Fruit fly (Drosophila melanogaster) whole organism, embryonic: ENCODE results near the gene mRpS30.

ENCODE experiments used
- B-H2 ChIP-seq: fragments of 200-800 bp; sonication (Bioruptor generic); optimal IDR thresholded peaks from 2 replicates; lab custom pipeline; 2018; ENCODE audit warnings: missing biosample characterization, mild to moderate bottlenecking, missing genetic modification characterization
- Blimp-1 ChIP-seq: fragments of 200-800 bp; sonication (Bioruptor generic); optimal IDR thresholded peaks from 3 replicates; lab custom pipeline; 2018; ENCODE audit warnings: missing biosample characterization, missing genetic modification characterization, mild to moderate bottlenecking, moderate library complexity, missing genetic modification reagents
- BtbVII ChIP-seq: fragments of 200-800 bp; sonication (Bioruptor generic); optimal IDR thresholded peaks from 3 replicates; lab custom pipeline; 2017; ENCODE audit warnings: missing biosample characterization, mild to moderate bottlenecking, missing genetic modification characterization
- CG10147 ChIP-seq: fragments of 200-800 bp; sonication (Bioruptor generic); optimal IDR thresholded peaks from 2 replicates; lab custom pipeline; 2019; ENCODE audit warnings: missing biosample characterization, mild to moderate bottlenecking, missing genetic modification characterization, moderate library complexity
- CG10209 ChIP-seq: fragments of 200-800 bp; sonication (Bioruptor generic); optimal IDR thresholded peaks from 3 replicates; lab custom pipeline; 2017; ENCODE audit warnings: missing biosample characterization, mild to moderate bottlenecking, missing genetic modification characterization, missing genetic modification reagents
- CG14860 ChIP-seq: fragments of 200-800 bp; sonication (Bioruptor generic); IDR thresholded peaks from 3 replicates; pipeline ENCODE4 v1.3.6; 2022; ENCODE audit warnings: missing biosample characterization, missing genetic modification characterization; ENCODE audit not compliant: partially characterized antibody
- CG1792 ChIP-seq: fragments of 200-800 bp; sonication (Bioruptor generic); optimal IDR thresholded peaks from 2 replicates; lab custom pipeline; 2016; ENCODE audit warnings: missing biosample characterization, missing genetic modification characterization
- CG18011 ChIP-seq: fragments of 200-800 bp; sonication (Bioruptor generic); optimal IDR thresholded peaks from 2 replicates; lab custom pipeline; 2017; ENCODE audit warnings: missing biosample characterization, missing genetic modification characterization, mild to moderate bottlenecking, moderate library complexity, missing genotype
- CG2120 ChIP-seq: fragments of 200-800 bp; sonication (Bioruptor generic); optimal IDR thresholded peaks from 3 replicates; lab custom pipeline; 2016; ENCODE audit warnings: missing biosample characterization, missing genetic modification characterization
- CG2129 ChIP-seq: fragments of 200-800 bp; sonication (Bioruptor generic); IDR thresholded peaks from 2 replicates; pipeline ENCODE4 v1.3.6; 2022; ENCODE audit warnings: missing biosample characterization, missing genetic modification characterization; ENCODE audit not compliant: partially characterized antibody
- CG2712 ChIP-seq: fragments of 200-800 bp; optimal IDR thresholded peaks from 3 replicates; lab custom pipeline; 2019; ENCODE audit warnings: missing biosample characterization, mild to moderate bottlenecking, missing genetic modification characterization, moderate library complexity
- CG31224 ChIP-seq: fragments of 200-800 bp; sonication (Bioruptor generic); IDR thresholded peaks from 2 replicates; pipeline ENCODE4 v1.3.6; 2022; ENCODE audit warnings: missing biosample characterization, missing genetic modification characterization
- CG33213 ChIP-seq: fragments of 200-800 bp; sonication (Bioruptor generic); optimal IDR thresholded peaks from 3 replicates; lab custom pipeline; 2016; ENCODE audit warnings: missing biosample characterization, missing genetic modification characterization
- CG4282 ChIP-seq: fragments of 200-800 bp; sonication (Bioruptor generic); optimal IDR thresholded peaks from 2 replicates; lab custom pipeline; 2016; ENCODE audit warnings: missing biosample characterization, missing genetic modification characterization
- CG4360 ChIP-seq: fragments of 200-800 bp; sonication (Bioruptor generic); IDR thresholded peaks from 2 replicates; pipeline ENCODE4 v1.3.6; 2022; ENCODE audit warnings: missing biosample characterization, missing genetic modification characterization
- CG43689 ChIP-seq: fragments of 200-800 bp; sonication (Bioruptor generic); IDR thresholded peaks from 2 replicates; pipeline ENCODE4 v1.3.6; 2022; ENCODE audit warnings: missing biosample characterization, missing genetic modification characterization
- CG4854 ChIP-seq: fragments of 200-800 bp; sonication (Bioruptor generic); optimal IDR thresholded peaks from 2 replicates; lab custom pipeline; 2016; ENCODE audit warnings: missing biosample characterization, missing genetic modification characterization, inconsistent platforms
- CG6683 ChIP-seq: fragments of 200-800 bp; sonication (Bioruptor generic); optimal IDR thresholded peaks from 2 replicates; lab custom pipeline; 2017; ENCODE audit warnings: missing biosample characterization, mild to moderate bottlenecking, missing genetic modification characterization, missing genetic modification reagents
- CG7963 ChIP-seq: fragments of 200-800 bp; sonication (Bioruptor generic); IDR thresholded peaks from 3 replicates; pipeline ENCODE4 v1.3.6; 2022; ENCODE audit warnings: missing biosample characterization, missing genetic modification characterization; ENCODE audit not compliant: partially characterized antibody
- Camta ChIP-seq: fragments of 200-800 bp; sonication (Bioruptor generic); optimal IDR thresholded peaks from 2 replicates; lab custom pipeline; 2016; ENCODE audit warnings: missing biosample characterization, missing genetic modification characterization
- Dll ChIP-seq: fragments of 200-800 bp; sonication (Bioruptor generic); IDR thresholded peaks from 4 replicates; pipeline ENCODE4 v1.3.6; 2022; ENCODE audit warnings: missing biosample characterization, missing genetic modification characterization; ENCODE audit not compliant: partially characterized antibody
- Drgx ChIP-seq: fragments of 200-800 bp; sonication (Bioruptor generic); IDR thresholded peaks from 2 replicates; pipeline ENCODE4 v1.3.6; 2022; ENCODE audit warnings: missing biosample characterization, missing genetic modification characterization
- HLH54F ChIP-seq: fragments of 200-800 bp; sonication (Bioruptor generic); optimal IDR thresholded peaks from 3 replicates; lab custom pipeline; 2016; ENCODE audit warnings: missing biosample characterization, missing genetic modification characterization
- Hey ChIP-seq: fragments of 200-800 bp; sonication (Bioruptor generic); optimal IDR thresholded peaks from 3 replicates; lab custom pipeline; 2018; ENCODE audit warnings: missing biosample characterization, mild to moderate bottlenecking, missing genetic modification characterization
- NC2β ChIP-seq: fragments of 200-800 bp; sonication (Bioruptor generic); optimal IDR thresholded peaks from 2 replicates; lab custom pipeline; 2016; ENCODE audit warnings: missing biosample characterization, missing genetic modification characterization
- Ptx1 ChIP-seq: fragments of 200-800 bp; sonication (Bioruptor generic); IDR thresholded peaks from 2 replicates; pipeline ENCODE4 v1.3.6; 2022; ENCODE audit warnings: missing biosample characterization, missing genetic modification characterization
- Sry-δ ChIP-seq: fragments of 200-800 bp; sonication (Bioruptor generic); optimal IDR thresholded peaks from 2 replicates; lab custom pipeline; 2016; ENCODE audit warnings: missing biosample characterization, missing genetic modification characterization
- Tbp ChIP-seq: fragments of >200 bp; optimal IDR thresholded peaks from 2 replicates; lab custom pipeline; 2018; ENCODE audit warnings: missing biosample characterization, missing genetic modification characterization
- YL-1 ChIP-seq: fragments of 200-800 bp; sonication (Bioruptor generic); optimal IDR thresholded peaks from 3 replicates; lab custom pipeline; 2017; ENCODE audit warnings: missing biosample characterization, mild to moderate bottlenecking, missing genetic modification characterization
- caup ChIP-seq: fragments of 200-800 bp; sonication (Bioruptor generic); optimal IDR thresholded peaks from 3 replicates; lab custom pipeline; 2017; ENCODE audit warnings: missing biosample characterization, mild to moderate bottlenecking, missing genetic modification characterization, moderate library complexity; ENCODE audit not compliant: severe bottlenecking
- chinmo ChIP-seq: fragments of 200-800 bp; sonication (Bioruptor generic); IDR thresholded peaks from 4 replicates; pipeline ENCODE4 v1.3.6; 2022; ENCODE audit warnings: missing biosample characterization, missing genetic modification characterization; ENCODE audit not compliant: partially characterized antibody
- crp ChIP-seq, 2 experiments: fragments of 200-800 bp; sonication (Bioruptor generic); optimal IDR thresholded peaks; 2 replicates in 1 of 2; 3 replicates in 1 of 2; lab custom pipeline; 2017; ENCODE audit warnings: missing biosample characterization in 2 of 2, missing genetic modification characterization in 2 of 2, mild to moderate bottlenecking in 1 of 2, moderate library complexity in 1 of 2
- cwo ChIP-seq: fragments of 200-800 bp; sonication (Bioruptor generic); optimal IDR thresholded peaks from 3 replicates; lab custom pipeline; 2017; ENCODE audit warnings: missing biosample characterization, missing genetic modification characterization, mild to moderate bottlenecking, moderate library complexity, missing genetic modification reagents
- insv ChIP-seq, 2 experiments: fragments of 200-800 bp; sonication (Bioruptor generic); optimal IDR thresholded peaks; 3 replicates each; lab custom pipeline; 2016 to 2018; ENCODE audit warnings: missing biosample characterization in 2 of 2, missing genetic modification characterization in 2 of 2
- knrl ChIP-seq: fragments of 200-800 bp; sonication (Bioruptor generic); IDR thresholded peaks from 3 replicates; pipeline ENCODE4 v1.3.6; 2022; ENCODE audit warnings: missing biosample characterization, missing genetic modification characterization; ENCODE audit not compliant: partially characterized antibody
- lmd ChIP-seq: fragments of 200-800 bp; sonication (Bioruptor generic); IDR thresholded peaks from 2 replicates; pipeline ENCODE4 v1.3.6; 2022; ENCODE audit warnings: missing biosample characterization, missing genetic modification characterization
- nau ChIP-seq: fragments of 200-800 bp; sonication (Bioruptor generic); optimal IDR thresholded peaks from 3 replicates; lab custom pipeline; 2017; ENCODE audit warnings: missing biosample characterization, mild to moderate bottlenecking, missing genetic modification characterization, missing genetic modification reagents
- pzg ChIP-seq: fragments of 200-800 bp; sonication (Bioruptor generic); optimal IDR thresholded peaks from 3 replicates; lab custom pipeline; 2018; ENCODE audit warnings: missing biosample characterization, mild to moderate bottlenecking, missing genetic modification characterization, moderate library complexity
- sc ChIP-seq, 3 experiments: fragments of >200 bp in 2 of 3; fragments of 200-800 bp in 1 of 3; sonication (Bioruptor generic) in 1 of 3; optimal IDR thresholded peaks; 2 replicates in 2 of 3; 3 replicates in 1 of 3; lab custom pipeline; 2017; ENCODE audit warnings: mild to moderate bottlenecking in 1 of 3, missing biosample characterization in 1 of 3, missing genetic modification characterization in 1 of 3, missing genetic modification reagents in 1 of 3
- slou ChIP-seq: fragments of 200-800 bp; sonication (Bioruptor generic); optimal IDR thresholded peaks from 3 replicates; lab custom pipeline; 2016; ENCODE audit warnings: missing biosample characterization, missing genetic modification characterization
- sqz ChIP-seq: fragments of 200-800 bp; sonication (Bioruptor generic); optimal IDR thresholded peaks from 3 replicates; lab custom pipeline; 2018; ENCODE audit warnings: missing biosample characterization, mild to moderate bottlenecking, missing genetic modification characterization
- stwl ChIP-seq: fragments of 200-800 bp; sonication (Bioruptor generic); optimal IDR thresholded peaks from 3 replicates; lab custom pipeline; 2018; ENCODE audit warnings: missing biosample characterization, mild to moderate bottlenecking, missing genetic modification characterization, moderate library complexity
- toy ChIP-seq: fragments of 200-800 bp; sonication (Bioruptor generic); IDR thresholded peaks from 2 replicates; pipeline ENCODE4 v1.3.6; 2022; ENCODE audit warnings: missing biosample characterization, missing genetic modification characterization
- unpg ChIP-seq: fragments of 200-800 bp; sonication (Bioruptor generic); optimal IDR thresholded peaks from 3 replicates; lab custom pipeline; 2018; ENCODE audit warnings: missing biosample characterization, mild to moderate bottlenecking, missing genetic modification characterization, moderate library complexity
- usp ChIP-seq: fragments of >200 bp; optimal IDR thresholded peaks from 2 replicates; lab custom pipeline; 2017; ENCODE audit warnings: missing biosample characterization, missing genetic modification characterization
- zen2 ChIP-seq: fragments of 200-800 bp; sonication (Bioruptor generic); IDR thresholded peaks from 3 replicates; pipeline ENCODE4 v1.3.6; 2022; ENCODE audit warnings: missing biosample characterization, missing genetic modification characterization; ENCODE audit not compliant: partially characterized antibody
- zf30C ChIP-seq: fragments of 200-800 bp; sonication (Bioruptor generic); optimal IDR thresholded peaks from 3 replicates; lab custom pipeline; 2018; ENCODE audit warnings: missing biosample characterization, mild to moderate bottlenecking, missing genetic modification characterization

mRpS30 gene

dm6 chrX:15745905-15746681 is 39.8 kb upstream of the mRpS30 start, which contains the start of the genes CG8944 and CCT6 (continued):
- TF ChIP-seq Dll (GFP tag; lab: Robert Waterston, UW), result peak; percentile 52; the same call in 1 of the 4 replicates
- TF ChIP-seq Hey (tag; lab: Kevin White, UChicago), result no peak
- no peak for TF ChIP-seq CG18011 (GFP tag; lab: Kevin White, UChicago)
- TF ChIP-seq YL-1, result no peak
- no peak for TF ChIP-seq CG14860 (GFP tag; lab: Robert Waterston, UW)
- no peak for TF ChIP-seq stwl
- no peak for TF ChIP-seq NC2β (GFP tag; lab: Kevin White, UChicago)
- no peak for TF ChIP-seq CG10147 (GFP tag; lab: Kevin White, UChicago)
- TF ChIP-seq Ptx1, result 0 out of 2 replicates have a peak, but pooled peaks have one; percentile 18
- peak in 1 of 2 experiments; percentile 93 for TF ChIP-seq insv (GFP tag; optimal IDR thresholded peaks at IDR 0.05; lab: Kevin White, UChicago)
- TF ChIP-seq BtbVII (GFP tag; lab: Kevin White, UChicago), result no peak
- TF ChIP-seq CG4360 (GFP tag; lab: Robert Waterston, UW), result no peak
- no peak for TF ChIP-seq CG33213 (GFP tag; lab: Kevin White, UChicago)
- TF ChIP-seq B-H2 (GFP tag; lab: Kevin White, UChicago), result no peak
- no peak for TF ChIP-seq CG4282 (GFP tag; lab: Kevin White, UChicago)
- TF ChIP-seq sc (optimal IDR thresholded peaks at IDR 0.05; lab: Kevin White, UChicago), result no peak
- no peak for TF ChIP-seq sc (GFP tag; optimal IDR thresholded peaks at IDR 0.05; lab: Kevin White, UChicago)
- peak; percentile 20 for TF ChIP-seq pzg (GFP tag; lab: Kevin White, UChicago)
- peak; percentile 32 for TF ChIP-seq CG2712
- no peak for TF ChIP-seq zen2 (GFP tag; lab: Robert Waterston, UW)
- TF ChIP-seq sqz, result no peak
- TF ChIP-seq cwo (GFP tag; lab: Kevin White, UChicago), result no peak
- TF ChIP-seq nau, result no peak
- no peak for TF ChIP-seq usp (GFP tag; lab: Kevin White, UChicago)
- no peak for TF ChIP-seq CG43689 (GFP tag; lab: Robert Waterston, UW)
- TF ChIP-seq CG31224, result no peak
- TF ChIP-seq toy (GFP tag; lab: Robert Waterston, UW), result no peak
- TF ChIP-seq crp (GFP tag; optimal IDR thresholded peaks at IDR 0.05; lab: Kevin White, UChicago), result peak in 1 of 2 experiments; percentile 32
- TF ChIP-seq knrl, result 0 out of 3 replicates have a peak, but pooled peaks have one; percentile 42
- 0 out of 4 replicates have a peak, but pooled peaks have one; percentile 24 for TF ChIP-seq chinmo
- no peak for TF ChIP-seq unpg (GFP tag; lab: Kevin White, UChicago)
- no peak for TF ChIP-seq HLH54F
- TF ChIP-seq caup, result no peak
- no peak for TF ChIP-seq CG10209 (GFP tag; lab: Kevin White, UChicago)
- TF ChIP-seq Drgx (GFP tag; lab: Robert Waterston, UW), result no peak
- TF ChIP-seq CG6683 (GFP tag; lab: Kevin White, UChicago), result no peak
- no peak for TF ChIP-seq CG1792
- no peak for TF ChIP-seq CG2129 (GFP tag; lab: Robert Waterston, UW)
- TF ChIP-seq zf30C (GFP tag; lab: Kevin White, UChicago), result no peak
- no peak for TF ChIP-seq Tbp (GFP tag; lab: Kevin White, UChicago)
- TF ChIP-seq Camta (GFP tag; lab: Kevin White, UChicago), result no peak
- no peak for TF ChIP-seq lmd
- peak; percentile 69 for TF ChIP-seq Sry-δ
- TF ChIP-seq CG4854 (GFP tag; lab: Kevin White, UChicago), result no peak
- TF ChIP-seq CG2120 (GFP tag; lab: Kevin White, UChicago), result peak; percentile 53
- TF ChIP-seq Blimp-1, result no peak
- TF ChIP-seq CG7963 (GFP tag; lab: Robert Waterston, UW), result peak; percentile 17; the same call in 1 of the 3 replicates
- no peak for TF ChIP-seq slou
